Worm (Caenorhabditis elegans): ENCODE results near the gene ncs-4.

ncs-4 gene

DNA sequence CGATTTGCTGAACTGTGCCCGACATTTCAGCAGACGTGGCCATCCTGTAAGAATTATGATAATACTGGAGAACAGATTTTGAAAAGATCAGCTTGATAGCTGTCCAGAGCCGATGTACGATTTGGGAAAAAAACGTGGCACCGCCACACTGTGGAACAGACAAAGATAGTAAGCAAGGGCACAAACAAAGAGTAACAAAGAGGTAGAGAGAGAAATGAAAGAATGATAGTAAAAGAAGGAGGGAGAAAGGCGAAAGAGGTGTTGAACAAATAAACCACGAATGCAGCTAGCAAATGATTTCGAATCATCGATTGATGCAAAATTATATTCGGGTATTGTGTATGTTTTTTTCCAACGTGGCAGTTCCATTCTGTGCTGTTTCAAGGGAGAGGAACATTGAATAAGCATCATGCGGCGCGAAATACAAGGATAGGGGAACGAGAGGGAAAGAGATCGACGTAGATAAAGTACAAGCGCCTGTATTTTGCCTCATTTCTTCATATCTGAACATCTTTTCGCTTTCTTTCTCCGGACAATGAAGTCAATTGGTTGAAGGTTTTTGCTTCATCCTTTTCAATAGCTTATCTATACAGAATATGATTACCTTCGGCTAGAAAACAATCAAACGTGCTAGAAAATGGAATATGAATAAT is 51.9 kb downstream of the ncs-4 start, which contains the start of gene C14H10.3:
C14H10.3 (minus strand) TSS at position 44 of the 653 bp plus-strand sequence.
- TF ChIP-seq mdl-1 (tag; optimal IDR thresholded peaks at IDR 0.05), result no peak
- TF ChIP-seq blmp-1 (tag; optimal IDR thresholded peaks at IDR 0.05; ENCODE audit: insufficient read depth), result peak; percentile 69
- peak; percentile 41 for TF ChIP-seq crh-2 (tag; optimal IDR thresholded peaks at IDR 0.05)
- peak; percentile 5 for TF ChIP-seq fos-1 (tag; optimal IDR thresholded peaks at IDR 0.05)
- no peak for TF ChIP-seq ceh-82 (tag; optimal IDR thresholded peaks at IDR 0.05)

Data from whole organism, L2 larva.